Worm (Caenorhabditis elegans) whole organism, young adult: ENCODE results near the gene clh-1.
A peak's percentile ranks its signal among the peaks of the same experiment; 100 is the strongest.

Experiments
- B0019.2 ChIP-seq: fragments of 200-800 bp; sonication (Bioruptor generic); conservative IDR thresholded peaks from 2 replicates; pipeline ENCODE4 v1.3.6; 2022; ENCODE audit warnings: missing genetic modification reagents, missing genetic modification characterization, missing compliant biosample characterization
- B0261.1 ChIP-seq: sonication (generic microtip); optimal IDR thresholded peaks from 2 replicates; lab custom pipeline; 2016; ENCODE audit warnings: mild to moderate bottlenecking, missing genetic modification characterization, moderate library complexity, missing compliant biosample characterization
- F10E7.11 ChIP-seq: sonication (generic microtip); optimal IDR thresholded peaks from 2 replicates; lab custom pipeline; 2017; ENCODE audit warnings: mild to moderate bottlenecking, missing genetic modification characterization, moderate library complexity, missing compliant biosample characterization
- F22D6.2 ChIP-seq: sonication (generic microtip); optimal IDR thresholded peaks from 2 replicates; lab custom pipeline; 2016; ENCODE audit warnings: mild to moderate bottlenecking, missing genetic modification characterization, missing compliant biosample characterization
- F39B2.1 ChIP-seq: fragments of 200-800 bp; sonication (Bioruptor generic); IDR thresholded peaks from 2 replicates; pipeline ENCODE4 v1.3.6; 2022; ENCODE audit warnings: missing genetic modification reagents, missing genetic modification characterization, missing compliant biosample characterization
- F52B5.7 ChIP-seq: sonication (generic microtip); optimal IDR thresholded peaks from 2 replicates; lab custom pipeline; 2016; ENCODE audit warnings: mild to moderate bottlenecking, missing genetic modification characterization, missing compliant biosample characterization
- K11D2.4 ChIP-seq: fragments of 200-800 bp; sonication (Bioruptor generic); IDR thresholded peaks from 2 replicates; pipeline ENCODE4 v1.3.6; 2022; ENCODE audit warnings: missing genetic modification reagents, missing genetic modification characterization, missing compliant biosample characterization
- K12H6.12 ChIP-seq: fragments of 200-800 bp; sonication (Bioruptor generic); optimal IDR thresholded peaks from 2 replicates; lab custom pipeline; 2018; ENCODE audit warnings: mild to moderate bottlenecking, missing genetic modification characterization, missing compliant biosample characterization
- aptf-2 ChIP-seq: fragments of 200-800 bp; sonication (Bioruptor generic); conservative IDR thresholded peaks from 2 replicates; pipeline ENCODE4 v1.3.6; 2022; ENCODE audit warnings: missing genetic modification reagents, missing genetic modification characterization, missing compliant biosample characterization
- atf-7 ChIP-seq: sonication (generic microtip); optimal IDR thresholded peaks from 2 replicates; lab custom pipeline; 2017; ENCODE audit warnings: mild to moderate bottlenecking, missing genetic modification characterization, missing compliant biosample characterization
- attf-6 ChIP-seq: fragments of 200-800 bp; sonication (Bioruptor generic); IDR thresholded peaks from 2 replicates; pipeline ENCODE4 v1.3.6; 2022; ENCODE audit warnings: missing genetic modification reagents, missing genetic modification characterization, missing compliant biosample characterization
- cebp-2 ChIP-seq: fragments of 200-800 bp; sonication (Bioruptor generic); IDR thresholded peaks from 2 replicates; pipeline ENCODE4 v1.3.6; 2022; ENCODE audit warnings: missing genetic modification characterization, missing compliant biosample characterization
- ceh-91 ChIP-seq: fragments of 200-800 bp; sonication (Bioruptor generic); IDR thresholded peaks from 2 replicates; pipeline ENCODE4 v1.3.6; 2022; ENCODE audit warnings: missing genetic modification reagents, missing genetic modification characterization, missing compliant biosample characterization
- chd-7 ChIP-seq: sonication (generic microtip); optimal IDR thresholded peaks from 2 replicates; lab custom pipeline; 2016; ENCODE audit warnings: mild to moderate bottlenecking, missing genetic modification characterization, moderate library complexity, missing compliant biosample characterization
- dpff-1 ChIP-seq: sonication (generic microtip); optimal IDR thresholded peaks from 2 replicates; lab custom pipeline; 2017; ENCODE audit warnings: mild to moderate bottlenecking, missing genetic modification characterization, missing compliant biosample characterization
- dpl-1 ChIP-seq: fragments of 150-350 bp; optimal IDR thresholded peaks from 2 replicates; lab custom pipeline; 2014; ENCODE audit warnings: missing biosample characterization, missing genetic modification reagents, missing genetic modification characterization
- egrh-3 ChIP-seq: fragments of 200-800 bp; sonication (Bioruptor generic); IDR thresholded peaks from 2 replicates; pipeline ENCODE4 v1.3.6; 2022; ENCODE audit warnings: missing genetic modification reagents, missing genetic modification characterization, missing compliant biosample characterization
- gei-17 ChIP-seq: fragments of 200-800 bp; sonication (Bioruptor generic); optimal IDR thresholded peaks from 2 replicates; lab custom pipeline; 2018; ENCODE audit warnings: mild to moderate bottlenecking, missing genetic modification characterization, missing compliant biosample characterization
- hmg-1.2 ChIP-seq: fragments of 200-800 bp; sonication (Bioruptor generic); IDR thresholded peaks from 2 replicates; pipeline ENCODE4 v1.3.6; 2022; ENCODE audit warnings: missing genetic modification reagents, missing genetic modification characterization, missing compliant biosample characterization
- hsf-1 ChIP-seq: fragments of 200-800 bp; sonication (Bioruptor generic); IDR thresholded peaks from 2 replicates; pipeline ENCODE4 v1.3.6; 2022; ENCODE audit warnings: missing genetic modification reagents, missing genetic modification characterization, missing compliant biosample characterization
- lag-1 ChIP-seq: fragments of 200-800 bp; sonication (Bioruptor generic); IDR thresholded peaks from 2 replicates; pipeline ENCODE4 v1.3.6; 2022; ENCODE audit warnings: missing genetic modification reagents, missing genetic modification characterization, missing compliant biosample characterization
- let-526 ChIP-seq: fragments of 200-800 bp; sonication (Bioruptor generic); IDR thresholded peaks from 2 replicates; pipeline ENCODE4 v1.3.6; 2022; ENCODE audit warnings: missing genetic modification reagents, missing genetic modification characterization, missing compliant biosample characterization
- lin-35 ChIP-seq, 3 experiments: fragments of 150-350 bp in 2 of 3; sonication (generic microtip) in 1 of 3; optimal IDR thresholded peaks; 2 replicates each; lab custom pipeline; 2014 to 2018; ENCODE audit warnings: missing biosample characterization in 3 of 3, missing genetic modification characterization in 3 of 3, missing genetic modification reagents in 3 of 3
- lin-40 ChIP-seq: sonication (generic microtip); optimal IDR thresholded peaks from 2 replicates; lab custom pipeline; 2016; ENCODE audit warnings: missing genetic modification characterization, mild to moderate bottlenecking, missing compliant biosample characterization, missing genotype, missing genetic modification reagents
- lin-54 ChIP-seq: fragments of 200-800 bp; sonication (Bioruptor generic); optimal IDR thresholded peaks from 2 replicates; lab custom pipeline; 2018; ENCODE audit warnings: mild to moderate bottlenecking, missing genetic modification characterization, missing compliant biosample characterization
- madf-3 ChIP-seq: fragments of 200-800 bp; sonication (Bioruptor generic); IDR thresholded peaks from 2 replicates; pipeline ENCODE4 v1.3.6; 2022; ENCODE audit warnings: missing genetic modification reagents, missing genetic modification characterization, missing compliant biosample characterization
- madf-6 ChIP-seq: fragments of 200-800 bp; sonication (Bioruptor generic); IDR thresholded peaks from 2 replicates; pipeline ENCODE4 v1.3.6; 2022; ENCODE audit warnings: missing genetic modification reagents, missing genetic modification characterization, missing compliant biosample characterization
- madf-8 ChIP-seq: fragments of 200-800 bp; sonication (Bioruptor generic); conservative IDR thresholded peaks from 2 replicates; pipeline ENCODE4 v1.3.6; 2022; ENCODE audit warnings: missing genetic modification reagents, missing genetic modification characterization, missing compliant biosample characterization
- mes-4 ChIP-seq: sonication (generic microtip); optimal IDR thresholded peaks from 2 replicates; lab custom pipeline; 2016; ENCODE audit warnings: missing genotype, missing genetic modification characterization, missing compliant biosample characterization
- mxl-1 ChIP-seq: sonication (generic microtip); optimal IDR thresholded peaks from 2 replicates; lab custom pipeline; 2016; ENCODE audit warnings: missing genetic modification characterization, missing compliant biosample characterization
- nfyb-1 ChIP-seq: fragments of 200-800 bp; sonication (Bioruptor generic); IDR thresholded peaks from 2 replicates; pipeline ENCODE4 v1.3.6; 2022; ENCODE audit warnings: missing genetic modification reagents, missing genetic modification characterization, missing compliant biosample characterization
- nhr-80 ChIP-seq: sonication (generic microtip); optimal IDR thresholded peaks from 2 replicates; lab custom pipeline; 2016; ENCODE audit warnings: missing genetic modification characterization, missing compliant biosample characterization
- sdz-38 ChIP-seq: sonication (generic microtip); optimal IDR thresholded peaks from 2 replicates; lab custom pipeline; 2016; ENCODE audit warnings: missing genotype, missing genetic modification characterization, missing compliant biosample characterization
- sea-2 ChIP-seq: fragments of 200-800 bp; sonication (Bioruptor generic); IDR thresholded peaks from 2 replicates; pipeline ENCODE4 v1.3.6; 2022; ENCODE audit warnings: missing genetic modification characterization, missing compliant biosample characterization
- snpc-1.3 ChIP-seq: sonication (generic microtip); optimal IDR thresholded peaks from 2 replicates; lab custom pipeline; 2017; ENCODE audit warnings: missing genetic modification characterization, mild to moderate bottlenecking, missing compliant biosample characterization, antibody characterized with exemption, moderate library complexity, missing genotype, missing genetic modification reagents; ENCODE audit not compliant: insufficient read depth
- snpc-3.4 ChIP-seq: sonication (generic microtip); optimal IDR thresholded peaks from 2 replicates; lab custom pipeline; 2017; ENCODE audit warnings: missing genetic modification characterization, mild to moderate bottlenecking, missing compliant biosample characterization, antibody characterized with exemption, moderate library complexity, missing genotype, missing genetic modification reagents
- tbp1 ChIP-seq: fragments of 200-800 bp; sonication (Bioruptor generic); optimal IDR thresholded peaks from 2 replicates; lab custom pipeline; 2018; ENCODE audit warnings: mild to moderate bottlenecking, missing genetic modification characterization, missing compliant biosample characterization
- tbx-9 ChIP-seq: sonication (generic microtip); optimal IDR thresholded peaks from 2 replicates; lab custom pipeline; 2016; ENCODE audit warnings: borderline replicate concordance, missing genetic modification characterization, inconsistent platforms, missing compliant biosample characterization
- xnd-1 ChIP-seq: sonication (generic microtip); optimal IDR thresholded peaks from 2 replicates; lab custom pipeline; 2016; ENCODE audit warnings: missing genotype, missing genetic modification reagents, missing genetic modification characterization, missing compliant biosample characterization
- zim-3 ChIP-seq: sonication (generic microtip); optimal IDR thresholded peaks from 2 replicates; lab custom pipeline; 2017; ENCODE audit warnings: mild to moderate bottlenecking, missing genetic modification characterization, moderate library complexity, missing compliant biosample characterization
- ztf-18 ChIP-seq: sonication (generic microtip); optimal IDR thresholded peaks from 2 replicates; lab custom pipeline; 2016; ENCODE audit warnings: missing genotype, mild to moderate bottlenecking, missing genetic modification characterization, missing compliant biosample characterization
- ztf-25 ChIP-seq: fragments of 200-800 bp; sonication (Bioruptor generic); IDR thresholded peaks from 2 replicates; pipeline ENCODE4 v1.3.6; 2022; ENCODE audit warnings: missing genetic modification reagents, missing genetic modification characterization, missing compliant biosample characterization
- ztf-3 ChIP-seq: fragments of 200-800 bp; sonication (Bioruptor generic); optimal IDR thresholded peaks from 2 replicates; lab custom pipeline; 2018; ENCODE audit warnings: mild to moderate bottlenecking, missing genetic modification characterization, missing compliant biosample characterization

Gene clh-1

DNA sequence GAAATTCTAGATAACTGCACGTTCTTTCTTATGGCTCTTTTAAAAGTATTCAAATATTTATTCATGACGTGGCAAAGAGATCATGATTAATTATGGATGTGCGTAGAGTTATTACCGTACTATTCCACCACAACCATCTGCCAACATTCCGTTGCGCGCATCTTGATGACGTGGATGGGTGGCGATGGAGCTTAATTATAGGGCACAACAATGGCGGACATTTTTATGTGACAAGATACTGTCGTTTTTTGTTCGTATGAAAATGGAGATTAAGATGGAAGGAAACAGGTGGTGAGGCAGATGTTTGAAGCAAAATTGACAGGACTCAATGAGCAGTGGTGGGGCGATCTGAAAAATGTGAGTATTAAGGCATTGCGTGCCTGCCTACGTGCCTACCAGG lies 31.5 kb upstream of the clh-1 start:
- TF ChIP-seq ztf-18 (tag; lab: Kevin White, UChicago), result no peak
- no peak for TF ChIP-seq ztf-3 (GFP tag; lab: Kevin White, UChicago)
- no peak for TF ChIP-seq snpc-3.4 (tag; lab: Kevin White, UChicago)
- TF ChIP-seq dpff-1, result no peak
- TF ChIP-seq F52B5.7 (tag; lab: Kevin White, UChicago), result no peak
- TF ChIP-seq madf-3 (GFP tag; lab: Robert Waterston, UW), result no peak
- no peak for TF ChIP-seq madf-6 (GFP tag; lab: Robert Waterston, UW)

DNA sequence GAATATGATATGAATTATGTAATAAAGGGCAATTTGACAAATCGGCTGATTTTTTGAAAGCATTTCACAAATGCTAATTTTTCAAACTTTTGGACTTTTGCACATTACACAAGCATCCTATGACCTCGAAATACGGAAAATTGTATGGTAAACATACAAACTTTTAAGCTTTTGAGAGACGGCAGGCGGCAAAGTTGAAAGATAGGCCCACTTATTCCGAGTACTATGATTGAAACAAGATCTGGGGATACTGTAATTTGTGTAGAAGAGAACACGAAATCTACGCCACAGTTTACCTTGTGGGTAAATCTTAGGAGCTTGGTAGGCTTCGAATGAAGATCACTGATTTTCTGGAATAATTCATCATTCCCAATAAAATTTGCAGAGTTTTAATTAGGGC lies 27.4 kb upstream of the clh-1 start, which contains the start of gene ZK930.6:
Gene ZK930.6 (plus strand): TSS at position 301 of the 400 bp plus-strand sequence.
- no peak for TF ChIP-seq ceh-91
- TF ChIP-seq attf-6 (GFP tag; lab: Robert Waterston, UW), result no peak
- TF ChIP-seq tbp1 (GFP tag; lab: Kevin White, UChicago), result no peak
- no peak for TF ChIP-seq mes-4 (tag; lab: Kevin White, UChicago)
- TF ChIP-seq dpl-1 (GFP tag; lab: Kevin White, UChicago), result no peak
- TF ChIP-seq sea-2, result no peak
- TF ChIP-seq atf-7 (tag; lab: Kevin White, UChicago), result no peak
- TF ChIP-seq snpc-1.3 (tag; lab: Kevin White, UChicago), result no peak
- TF ChIP-seq chd-7, result no peak

DNA sequence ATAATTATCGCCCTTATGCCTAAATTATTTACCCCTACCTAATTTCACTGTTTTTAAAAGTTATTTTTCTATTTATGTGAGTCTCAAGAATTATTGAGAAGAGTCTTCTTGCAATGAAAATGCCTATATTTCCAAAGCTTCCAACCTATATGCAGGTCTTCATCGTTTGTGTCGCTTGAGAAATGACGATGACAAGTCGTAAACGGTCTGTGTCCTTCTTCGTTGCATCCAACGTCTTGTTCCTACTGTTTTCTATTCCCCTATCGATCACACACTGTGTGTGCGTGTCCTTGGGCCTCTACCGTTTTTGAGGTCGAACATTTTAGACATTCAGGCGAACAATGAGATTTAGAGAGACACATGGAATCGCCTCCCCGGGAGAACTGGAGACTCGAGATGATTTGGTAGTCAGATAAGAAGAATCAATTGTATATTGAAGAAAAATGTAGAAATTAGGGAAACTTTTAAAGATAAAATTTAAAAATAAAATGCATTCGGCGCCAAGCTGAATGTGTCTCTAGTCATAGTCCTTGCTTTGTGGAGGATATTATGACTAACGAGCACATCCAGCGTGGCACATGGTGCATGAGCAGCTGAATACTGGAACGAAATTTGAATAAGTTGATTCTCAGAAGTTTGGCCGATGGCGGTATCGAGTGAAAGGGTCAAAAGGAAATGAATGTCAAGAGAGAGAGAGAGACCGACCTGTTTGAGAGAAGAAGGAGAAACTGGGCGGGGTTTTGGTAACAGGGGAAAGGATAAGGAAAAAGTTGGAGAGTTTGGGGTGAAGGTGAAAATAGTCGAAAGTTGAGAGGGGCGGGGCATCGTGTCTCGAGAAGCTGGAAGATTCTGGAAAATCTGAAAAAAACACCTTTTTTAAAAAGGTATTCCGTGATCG lies 24.4 kb upstream of the clh-1 start:
- TF ChIP-seq F39B2.1 (0 out of 2 replicates have a peak, but pooled peaks have one; percentile 32), gei-17 (GFP tag; lab: Kevin White, UChicago) (no peak), hsf-1 (GFP tag; lab: Robert Waterston, UW) (peak; percentile 78), lin-54 (GFP tag; lab: Kevin White, UChicago) (peak; percentile 50), tbx-9 (tag; lab: Kevin White, UChicago) (no peak), ztf-25 (GFP tag; lab: Robert Waterston, UW) (no peak; the same call in 1 of the 2 replicates), zim-3 (tag; lab: Kevin White, UChicago) (no peak), F10E7.11 (tag; lab: Kevin White, UChicago) (peak; percentile 80), ztf-18 (tag; lab: Kevin White, UChicago) (no peak), lin-40 (tag; lab: Kevin White, UChicago) (no peak), F22D6.2 (no peak), sdz-38 (no peak), chd-7 (peak; percentile 77), cebp-2 (GFP tag; lab: Robert Waterston, UW) (no peak), ztf-3 (GFP tag; lab: Kevin White, UChicago) (no peak), aptf-2 (0 out of 2 replicates have a peak, but pooled peaks have one; percentile 19), B0261.1 (no peak), K12H6.12 (tag; lab: Kevin White, UChicago) (no peak), lin-35 (GFP tag; optimal IDR thresholded peaks at IDR 0.05; lab: Kevin White, UChicago) (peak in 1 of 3 experiments; percentile 58), snpc-3.4 (tag; lab: Kevin White, UChicago) (peak; percentile 79), lag-1 (no peak), B0019.2 (GFP tag; lab: Robert Waterston, UW) (no peak), xnd-1 (tag; lab: Kevin White, UChicago) (peak; percentile 44), hmg-1.2 (GFP tag; lab: Robert Waterston, UW) (peak; percentile 42; the same call in 1 of the 2 replicates), nhr-80 (tag; lab: Kevin White, UChicago) (no peak), nfyb-1 (GFP tag; lab: Robert Waterston, UW) (peak; percentile 85), mxl-1 (tag; lab: Kevin White, UChicago) (peak; percentile 34), let-526 (GFP tag; lab: Robert Waterston, UW) (no peak), K11D2.4 (GFP tag; lab: Robert Waterston, UW) (0 out of 2 replicates have a peak, but pooled peaks have one; percentile 31), egrh-3 (GFP tag; lab: Robert Waterston, UW) (no peak), attf-6 (GFP tag; lab: Robert Waterston, UW) (peak; percentile 61; the same call in 1 of the 2 replicates), madf-3 (GFP tag; lab: Robert Waterston, UW) (peak; percentile 77; the same call in 1 of the 2 replicates), madf-8 (GFP tag; lab: Robert Waterston, UW) (peak; percentile 42; the same call in 1 of the 2 replicates)
